Fruit fly (Drosophila melanogaster) Kc167 (cell line): ENCODE data around the gene CG42798.

Source experiments
- psq ChIP-seq: fragments of >200 bp; optimal IDR thresholded peaks from 2 replicates; lab custom pipeline; 2017; ENCODE audit warnings: missing external identifiers
- ttk ChIP-seq: sonication (Bioruptor generic); optimal IDR thresholded peaks from 2 replicates; lab custom pipeline; 2017; ENCODE audit warnings: missing external identifiers

DNA sequence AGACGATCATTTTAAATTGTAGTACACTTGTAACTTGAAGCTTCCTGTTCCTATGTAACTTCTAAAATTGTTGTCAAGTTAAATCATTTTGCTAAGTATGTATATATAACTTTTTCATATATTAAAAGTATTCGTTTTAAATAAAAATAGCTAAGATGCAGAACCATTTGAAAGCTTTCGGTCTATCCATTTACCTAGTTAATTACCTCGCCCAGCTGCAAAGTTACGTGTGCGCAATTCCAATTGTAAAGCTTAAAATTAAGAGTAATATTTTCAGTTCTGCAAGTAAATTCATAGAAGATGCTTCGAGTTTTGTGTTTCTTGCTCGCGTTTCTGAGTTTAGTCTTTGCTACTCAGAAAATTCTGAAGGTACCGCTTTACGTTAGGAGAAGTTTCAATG lies 2.8 kb downstream of the CG42798 start, which contains the start of gene CG5860:
- TF ChIP-seq psq (lab: Kevin White, UChicago), result no peak
- TF ChIP-seq ttk (lab: Kevin White, UChicago), result no peak
